Fruit fly (Drosophila melanogaster): ENCODE measurements around the gene CG5290.

DNA sequence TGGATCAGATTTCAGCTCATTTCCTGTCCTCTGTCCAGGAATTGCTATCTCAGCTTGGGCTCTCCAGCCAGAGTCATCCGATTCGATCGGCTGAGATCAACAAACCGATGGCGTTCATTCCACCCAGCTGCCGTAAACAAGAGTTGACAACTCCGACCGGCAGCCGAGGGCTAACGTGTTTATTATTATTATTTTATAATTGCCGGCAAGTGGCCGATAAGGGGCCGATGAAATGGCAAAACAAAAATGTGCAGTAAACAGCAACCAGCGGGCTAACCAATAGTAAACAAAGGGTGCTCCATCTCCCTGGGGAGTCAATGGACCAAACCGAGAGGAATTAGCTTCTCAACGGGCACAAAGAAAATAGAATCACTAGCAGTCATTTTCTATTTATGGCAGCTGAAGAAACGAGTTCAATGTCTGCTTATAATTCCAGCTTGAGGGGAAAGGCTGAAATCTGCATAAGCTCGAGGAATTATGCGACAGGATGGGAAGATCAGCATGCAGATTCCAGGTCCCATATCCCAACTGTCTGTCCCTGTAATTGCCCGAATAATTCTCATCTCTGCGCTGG lies 12.9 kb upstream of the CG5290 start:
- TF ChIP-seq Hr39 (GFP tag; optimal IDR thresholded peaks at IDR 0.05) (no peak), topi (GFP tag; optimal IDR thresholded peaks at IDR 0.05) (no peak), CG6163 (GFP tag; IDR thresholded peaks at IDR 0.05) (0 out of 3 replicates have a peak, but pooled peaks have one; percentile 10), CG4318 (GFP tag; optimal IDR thresholded peaks at IDR 0.05) (no peak), salr (GFP tag; optimal IDR thresholded peaks at IDR 0.05) (no peak)

All from whole organism, prepupa.